Worm (Caenorhabditis elegans): Measurements from ENCODE around the gene mdmh-35.

The mdmh-35 gene

ce11 chrII:7887295-7887694 is 31.8 kb upstream of the mdmh-35 start (continued):
- TF ChIP-seq elt-1 (tag; optimal IDR thresholded peaks at IDR 0.05) (no peak), ztf-11 (tag; optimal IDR thresholded peaks at IDR 0.05) (no peak), peb-1 (tag; optimal IDR thresholded peaks at IDR 0.05) (no peak), lin-11 (tag; optimal IDR thresholded peaks at IDR 0.05) (peak; percentile 21), alr-1 (tag; optimal IDR thresholded peaks at IDR 0.05) (no peak), nhr-12 (tag; optimal IDR thresholded peaks at IDR 0.05) (no peak), R02D3.7 (tag; optimal IDR thresholded peaks at IDR 0.05) (no peak), nhr-77 (tag; optimal IDR thresholded peaks at IDR 0.05) (no peak), mbf-1 (tag; optimal IDR thresholded peaks at IDR 0.05) (no peak), elt-3 (tag; optimal IDR thresholded peaks at IDR 0.05) (no peak), ceh-16 (tag; optimal IDR thresholded peaks at IDR 0.05) (no peak), sem-4 (tag; optimal IDR thresholded peaks at IDR 0.05) (no peak), zag-1 (tag; optimal IDR thresholded peaks at IDR 0.05) (peak; percentile 83), fos-1 (tag; optimal IDR thresholded peaks at IDR 0.05) (peak; percentile 58), nhr-6 (tag; optimal IDR thresholded peaks at IDR 0.05) (no peak), unc-62 (GFP tag; optimal IDR thresholded peaks at IDR 0.05) (no peak), C34F6.9 (tag; optimal IDR thresholded peaks at IDR 0.05) (peak; percentile 88), nhr-11 (tag; optimal IDR thresholded peaks at IDR 0.05) (no peak), nhr-129 (tag; optimal IDR thresholded peaks at IDR 0.05) (peak; percentile 92), sma-3 (GFP tag; optimal IDR thresholded peaks at IDR 0.05) (no peak)

- TF ChIP-seq unc-55 (GFP tag; optimal IDR thresholded peaks at IDR 0.05) (peak; percentile 95), zag-1 (tag; optimal IDR thresholded peaks at IDR 0.05) (no peak), mab-5 (tag; optimal IDR thresholded peaks at IDR 0.05) (no peak), egl-27 (tag; optimal IDR thresholded peaks at IDR 0.05) (no peak), crh-2 (tag; optimal IDR thresholded peaks at IDR 0.05) (no peak), lin-13 (GFP tag; optimal IDR thresholded peaks at IDR 0.05) (no peak), mbf-1 (tag; optimal IDR thresholded peaks at IDR 0.05) (no peak), lsy-2 (tag; optimal IDR thresholded peaks at IDR 0.05) (peak in 1 of 2 experiments; percentile 38), lin-11 (tag; optimal IDR thresholded peaks at IDR 0.05) (peak; percentile 23), ceh-16 (tag; optimal IDR thresholded peaks at IDR 0.05) (no peak), C34F6.9 (tag; optimal IDR thresholded peaks at IDR 0.05) (peak; percentile 65), ztf-4 (tag; optimal IDR thresholded peaks at IDR 0.05) (no peak), nhr-129 (tag; optimal IDR thresholded peaks at IDR 0.05) (peak; percentile 20), blmp-1 (tag; optimal IDR thresholded peaks at IDR 0.05; ENCODE audit: insufficient read depth) (no peak), peb-1 (tag; optimal IDR thresholded peaks at IDR 0.05) (no peak), snpc-4 (tag; optimal IDR thresholded peaks at IDR 0.05) (no peak)
Observed at ce11 chrII:7884898-7885297, 29.4 kb upstream of the mdmh-35 start.

- TF ChIP-seq lsy-2 (tag; optimal IDR thresholded peaks at IDR 0.05) (peak in 1 of 2 experiments; percentile 53), elt-1 (tag; optimal IDR thresholded peaks at IDR 0.05) (no peak), mab-5 (tag; optimal IDR thresholded peaks at IDR 0.05) (no peak)
Observed at ce11 chrII:7880373-7880862, 24.9 kb upstream of the mdmh-35 start, which contains the start of gene perm-1. Gene perm-1 (plus strand): TSS chrII:7880812.

ce11 chrII:7879266-7879718 is 23.8 kb upstream of the mdmh-35 start, which contains the start of the genes vha-4 and T01H3.5:
Gene vha-4 (minus strand): TSS chrII:7879316.
Gene T01H3.5 (plus strand): TSS chrII:7879616.
- TF ChIP-seq ztf-4 (tag; optimal IDR thresholded peaks at IDR 0.05) (no peak), aly-2 (tag; optimal IDR thresholded peaks at IDR 0.05) (no peak), fos-1 (tag; optimal IDR thresholded peaks at IDR 0.05) (peak; percentile 62), elt-1 (tag; optimal IDR thresholded peaks at IDR 0.05) (no peak), nhr-129 (tag; optimal IDR thresholded peaks at IDR 0.05) (peak; percentile 5), mbf-1 (tag; optimal IDR thresholded peaks at IDR 0.05) (no peak), unc-55 (GFP tag; optimal IDR thresholded peaks at IDR 0.05) (peak; percentile 16), C34F6.9 (tag; optimal IDR thresholded peaks at IDR 0.05) (no peak), dmd-4 (tag; optimal IDR thresholded peaks at IDR 0.05) (no peak), nhr-237 (tag; optimal IDR thresholded peaks at IDR 0.05) (no peak), sma-9 (GFP tag; optimal IDR thresholded peaks at IDR 0.05) (no peak), sma-9 (tag; optimal IDR thresholded peaks at IDR 0.05) (no peak), blmp-1 (tag; optimal IDR thresholded peaks at IDR 0.05; ENCODE audit: insufficient read depth) (no peak), lin-11 (tag; optimal IDR thresholded peaks at IDR 0.05) (no peak), mab-5 (tag; optimal IDR thresholded peaks at IDR 0.05) (no peak), lsy-2 (tag; optimal IDR thresholded peaks at IDR 0.05) (peak in 1 of 2 experiments; percentile 12), F13H6.1 (tag; optimal IDR thresholded peaks at IDR 0.05) (no peak), nhr-25 (tag; optimal IDR thresholded peaks at IDR 0.05) (no peak), alr-1 (tag; optimal IDR thresholded peaks at IDR 0.05) (no peak), nhr-6 (tag; optimal IDR thresholded peaks at IDR 0.05) (no peak)

Measured in whole organism, L2 larva.